Worm (Caenorhabditis elegans): Measurements from ENCODE around the gene cav-1.
A peak's percentile ranks its signal among the peaks of the same experiment; 100 is the strongest.
"Not testable (repeated sequence)": the region's sequence is repeated elsewhere in the genome, so short reads cannot be mapped to it uniquely, and the experiment has no call there.

Gene cav-1

ce11 chrIV:9769746-9770145 lies 2.6 kb upstream of the cav-1 start, which contains the start of gene msp-78:
Gene msp-78 (plus strand): TSS chrIV:9770046.
- not testable (repeated sequence) for TF ChIP-seq tlp-1, zag-1, sptf-1 (tag; optimal IDR thresholded peaks at IDR 0.05)

ce11 chrIV:9770798-9771197 lies 1.5 kb upstream of the cav-1 start:
- no peak for TF ChIP-seq C34B4.2 (tag; optimal IDR thresholded peaks at IDR 0.05)
- TF ChIP-seq sox-4 (tag; optimal IDR thresholded peaks at IDR 0.05) = no peak
- peak in 1 of 2 experiments; percentile 67 for TF ChIP-seq ztf-11 (tag; optimal IDR thresholded peaks at IDR 0.05)
- TF ChIP-seq unc-86 (tag; optimal IDR thresholded peaks at IDR 0.05) = peak; percentile 5

ce11 chrIV:9773441-9773840 lies 1.1 kb downstream of the cav-1 start:
- no peak for TF ChIP-seq isw-1 (GFP tag; IDR thresholded peaks at IDR 0.05)
- TF ChIP-seq aly-2 (tag; optimal IDR thresholded peaks at IDR 0.05) = no peak
- TF ChIP-seq irx-1 (tag; optimal IDR thresholded peaks at IDR 0.05) = no peak
- TF ChIP-seq sox-4 (tag; optimal IDR thresholded peaks at IDR 0.05) = no peak
- TF ChIP-seq F16B12.6 (tag; optimal IDR thresholded peaks at IDR 0.05) = no peak
- TF ChIP-seq hlh-4 (tag; optimal IDR thresholded peaks at IDR 0.05) = no peak

ce11 chrIV:9777535-9777934 lies 5.2 kb downstream of the cav-1 start, which contains the start of gene sna-2:
Gene sna-2 (minus strand): TSS chrIV:9777634.
- TF ChIP-seq irx-1 (tag; optimal IDR thresholded peaks at IDR 0.05) = peak; percentile 51
- TF ChIP-seq nhr-85 (tag) = peak; percentile 79
- peak; percentile 59 for TF ChIP-seq nhr-47 (tag; optimal IDR thresholded peaks at IDR 0.05)
- TF ChIP-seq alr-1 (tag; optimal IDR thresholded peaks at IDR 0.05; ENCODE audit: borderline replicate concordance) = no peak
- no peak for TF ChIP-seq ama-1 (optimal IDR thresholded peaks at IDR 0.05)
- peak; percentile 91 for TF ChIP-seq rnt-1 (tag; optimal IDR thresholded peaks at IDR 0.05)
- TF ChIP-seq lir-3 (tag; optimal IDR thresholded peaks at IDR 0.05; ENCODE audit: poor library complexity) = peak; percentile 83
- TF ChIP-seq dpl-1 (GFP tag; optimal IDR thresholded peaks at IDR 0.05) = peak; percentile 87 to 95 (median 91)
- no peak for TF ChIP-seq egl-13 (tag; optimal IDR thresholded peaks at IDR 0.05)
- TF ChIP-seq ztf-11 (tag; optimal IDR thresholded peaks at IDR 0.05) = peak in 1 of 2 experiments; percentile 43
- TF ChIP-seq snu-23 (GFP tag; optimal IDR thresholded peaks at IDR 0.05) = peak; percentile 37
- peak; percentile 47 for TF ChIP-seq nhr-20 (tag; optimal IDR thresholded peaks at IDR 0.05)
- TF ChIP-seq zip-4 (GFP tag; optimal IDR thresholded peaks at IDR 0.05) = no peak
- peak; percentile 30 for TF ChIP-seq dsc-1 (tag; optimal IDR thresholded peaks at IDR 0.05)
- peak; percentile 4 for TF ChIP-seq fkh-4 (tag; optimal IDR thresholded peaks at IDR 0.05; ENCODE audit: borderline replicate concordance)
- peak; percentile 55 for TF ChIP-seq mep-1 (tag; optimal IDR thresholded peaks at IDR 0.05)
- peak; percentile 54 for TF ChIP-seq tbx-2 (tag; optimal IDR thresholded peaks at IDR 0.05)
- no peak for TF ChIP-seq sox-4 (tag; optimal IDR thresholded peaks at IDR 0.05)
- TF ChIP-seq nhr-84 (tag; optimal IDR thresholded peaks at IDR 0.05) = no peak
- TF ChIP-seq ceh-8 (GFP tag; optimal IDR thresholded peaks at IDR 0.05) = no peak
- peak; percentile 66 for TF ChIP-seq pax-3 (tag; optimal IDR thresholded peaks at IDR 0.05)
- peak in 2 of 6 experiments; percentile 32 to 33 for TF ChIP-seq elt-3 (tag; optimal IDR thresholded peaks at IDR 0.05)
- peak; percentile 67 for TF ChIP-seq blmp-1 (tag; optimal IDR thresholded peaks at IDR 0.05)
- peak in 2 of 3 experiments; percentile 7 to 44 for TF ChIP-seq ceh-82 (tag; optimal IDR thresholded peaks at IDR 0.05)
- TF ChIP-seq lin-35 (GFP tag; optimal IDR thresholded peaks at IDR 0.05) = peak; percentile 93 to 96
- TF ChIP-seq unc-98 (GFP tag; IDR thresholded peaks at IDR 0.05) = no peak
- no peak for TF ChIP-seq ets-5 (GFP tag; IDR thresholded peaks at IDR 0.05)
- TF ChIP-seq sup-37 (GFP tag; optimal IDR thresholded peaks at IDR 0.05) = no peak
- no peak for TF ChIP-seq jun-1 (tag; optimal IDR thresholded peaks at IDR 0.05)
- TF ChIP-seq lin-14 (GFP tag; optimal IDR thresholded peaks at IDR 0.05) = peak; percentile 56
- TF ChIP-seq snpc-4 (tag; optimal IDR thresholded peaks at IDR 0.05) = peak; percentile 34
- TF ChIP-seq ceh-90 (tag; optimal IDR thresholded peaks at IDR 0.05) = peak; percentile 80
- TF ChIP-seq ceh-63 (GFP tag; optimal IDR thresholded peaks at IDR 0.05) = no peak
- TF ChIP-seq F16B12.6 (tag; optimal IDR thresholded peaks at IDR 0.05) = no peak
- TF ChIP-seq nhr-71 (tag; optimal IDR thresholded peaks at IDR 0.05) = peak; percentile 65
- no peak for TF ChIP-seq grh-1 (GFP tag; IDR thresholded peaks at IDR 0.05)
- peak; percentile 33; the same call in 1 of the 2 replicates for TF ChIP-seq isw-1 (GFP tag; IDR thresholded peaks at IDR 0.05)
- TF ChIP-seq xbp-1 (tag; optimal IDR thresholded peaks at IDR 0.05) = peak; percentile 49
- TF ChIP-seq ceh-88 (GFP tag; IDR thresholded peaks at IDR 0.05) = no peak

All from whole organism, L1 larva.